Fruit fly (Drosophila melanogaster): ENCODE results near the gene Lgr4.

Lgr4 gene

DNA sequence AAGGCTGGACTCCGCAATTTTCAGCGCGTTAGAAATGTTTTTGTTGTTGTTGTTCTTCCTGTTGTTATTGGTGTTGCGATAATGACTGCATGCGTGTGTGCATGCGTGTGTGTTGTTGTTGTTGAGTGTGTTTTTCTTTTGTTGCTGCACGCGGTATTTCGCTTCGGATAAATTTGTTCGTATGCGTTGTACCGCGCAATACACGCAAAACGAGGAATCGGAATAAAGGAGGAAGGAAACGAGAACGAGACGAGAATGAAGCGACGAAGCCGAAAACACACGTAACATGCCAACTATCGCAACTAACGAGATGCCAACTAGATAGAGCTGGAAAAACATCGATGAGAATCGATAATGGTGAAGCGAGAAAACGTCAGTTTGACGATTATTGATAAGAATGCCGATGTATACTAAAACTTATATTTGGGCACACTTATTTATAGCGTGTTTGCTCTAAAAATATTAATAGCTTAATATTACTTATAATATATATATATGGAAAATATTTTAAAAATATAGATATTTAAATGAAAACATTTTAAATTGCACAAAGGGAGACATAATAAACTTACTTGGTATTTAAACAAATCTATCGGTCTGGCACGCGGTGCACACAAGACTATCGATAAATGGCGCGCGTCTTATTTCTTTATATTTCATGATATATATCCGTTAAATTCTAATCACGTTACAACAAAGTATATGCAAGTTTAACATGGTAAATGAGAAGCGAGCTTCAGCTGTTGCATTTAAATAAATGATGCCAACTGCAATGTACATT, 22.6 kb upstream of the Lgr4 start, which contains the start of gene sno (continued):
- TF ChIP-seq CG7839 (tag; optimal IDR thresholded peaks at IDR 0.05) (no peak), esg (GFP tag; conservative IDR thresholded peaks at IDR 0.05) (no peak), rib (GFP tag; IDR thresholded peaks at IDR 0.05) (no peak), Dbx (GFP tag; IDR thresholded peaks at IDR 0.05) (no peak), Mes4 (GFP tag; optimal IDR thresholded peaks at IDR 0.05) (no peak), Taf1 (GFP tag; IDR thresholded peaks at IDR 0.05) (no peak), CG8089 (GFP tag; optimal IDR thresholded peaks at IDR 0.05) (no peak), crp (GFP tag; optimal IDR thresholded peaks at IDR 0.05) (no peak), nerfin-2 (GFP tag; IDR thresholded peaks at IDR 0.05; ENCODE audit: partially characterized antibody) (peak; percentile 70), Drgx (GFP tag; IDR thresholded peaks at IDR 0.05) (no peak), oc (tag; optimal IDR thresholded peaks at IDR 0.05) (no peak), chif (GFP tag; optimal IDR thresholded peaks at IDR 0.05) (no peak), ERR (GFP tag; optimal IDR thresholded peaks at IDR 0.05) (no peak), Dp (GFP tag; optimal IDR thresholded peaks at IDR 0.05) (peak; percentile 64), fd96Cb (tag; optimal IDR thresholded peaks at IDR 0.05) (no peak), sna (GFP tag; IDR thresholded peaks at IDR 0.05; ENCODE audit: partially characterized antibody) (peak; percentile 69; the same call in 1 of the 2 replicates), H2.0 (GFP tag; IDR thresholded peaks at IDR 0.05) (no peak), disco-r (GFP tag; optimal IDR thresholded peaks at IDR 0.05) (no peak), az2 (GFP tag; optimal IDR thresholded peaks at IDR 0.05) (no peak), MBD-R2 (GFP tag; IDR thresholded peaks at IDR 0.05) (no peak), MTF-1 (GFP tag; optimal IDR thresholded peaks at IDR 0.05; ENCODE audit: borderline replicate concordance) (no peak), prd (optimal IDR thresholded peaks at IDR 0.05) (no peak), prd (GFP tag; IDR thresholded peaks at IDR 0.05) (no peak), CG13775 (GFP tag; optimal IDR thresholded peaks at IDR 0.05) (no peak), Awh (GFP tag; IDR thresholded peaks at IDR 0.05) (no peak), CG2678 (tag; optimal IDR thresholded peaks at IDR 0.05) (no peak), wdn (GFP tag; IDR thresholded peaks at IDR 0.05) (no peak), D19A (tag; optimal IDR thresholded peaks at IDR 0.05) (no peak), trh (GFP tag; optimal IDR thresholded peaks at IDR 0.05) (no peak), B-H2 (GFP tag; optimal IDR thresholded peaks at IDR 0.05) (no peak), Spps (tag; optimal IDR thresholded peaks at IDR 0.05) (no peak), CG12659 (GFP tag; optimal IDR thresholded peaks at IDR 0.05) (peak; percentile 45), kay (GFP tag; optimal IDR thresholded peaks at IDR 0.05) (no peak), insv (GFP tag; optimal IDR thresholded peaks at IDR 0.05) (peak in 1 of 2 experiments; percentile 50), chn (GFP tag; optimal IDR thresholded peaks at IDR 0.05) (no peak), Bdp1 (GFP tag; optimal IDR thresholded peaks at IDR 0.05) (no peak), Lhr (GFP tag; optimal IDR thresholded peaks at IDR 0.05) (no peak), CoRest (tag; optimal IDR thresholded peaks at IDR 0.05) (no peak), CG11695 (GFP tag; IDR thresholded peaks at IDR 0.05) (peak; percentile 33; the same call in 1 of the 3 replicates), ranshi (GFP tag; IDR thresholded peaks at IDR 0.05) (no peak), C15 (GFP tag; IDR thresholded peaks at IDR 0.05) (no peak), CG9876 (GFP tag; optimal IDR thresholded peaks at IDR 0.05) (no peak), Lpt (GFP tag; optimal IDR thresholded peaks at IDR 0.05) (no peak), CG18476 (GFP tag; optimal IDR thresholded peaks at IDR 0.05) (no peak), Six4 (GFP tag; optimal IDR thresholded peaks at IDR 0.05) (no peak), gfzf (GFP tag; optimal IDR thresholded peaks at IDR 0.05) (peak; percentile 33), vfl (GFP tag; optimal IDR thresholded peaks at IDR 0.05) (no peak), CG1647 (GFP tag; optimal IDR thresholded peaks at IDR 0.05) (no peak), CG10267 (tag; optimal IDR thresholded peaks at IDR 0.05) (no peak), pan (optimal IDR thresholded peaks at IDR 0.05) (no peak), pan (GFP tag; optimal IDR thresholded peaks at IDR 0.05 in 1 of 2, IDR thresholded peaks at IDR 0.05 in 1 of 2) (no peak)

Data from whole organism, embryonic.